Worm (Caenorhabditis elegans): ENCODE measurements around the gene smap-1.

smap-1 gene

ce11 chrIII:10706481-10706880 is 33.1 kb downstream of the smap-1 start:
- no peak for TF ChIP-seq ZK546.5 (tag; optimal IDR thresholded peaks at IDR 0.05)
- TF ChIP-seq nhr-11 (tag; optimal IDR thresholded peaks at IDR 0.05) = no peak
- TF ChIP-seq mbf-1 (tag; optimal IDR thresholded peaks at IDR 0.05) = no peak
- TF ChIP-seq zag-1 (tag; optimal IDR thresholded peaks at IDR 0.05) = no peak
- TF ChIP-seq C34F6.9 (tag; optimal IDR thresholded peaks at IDR 0.05) = no peak
- no peak for TF ChIP-seq egl-27 (tag; optimal IDR thresholded peaks at IDR 0.05)
- no peak for TF ChIP-seq nhr-25 (tag; optimal IDR thresholded peaks at IDR 0.05)

DNA sequence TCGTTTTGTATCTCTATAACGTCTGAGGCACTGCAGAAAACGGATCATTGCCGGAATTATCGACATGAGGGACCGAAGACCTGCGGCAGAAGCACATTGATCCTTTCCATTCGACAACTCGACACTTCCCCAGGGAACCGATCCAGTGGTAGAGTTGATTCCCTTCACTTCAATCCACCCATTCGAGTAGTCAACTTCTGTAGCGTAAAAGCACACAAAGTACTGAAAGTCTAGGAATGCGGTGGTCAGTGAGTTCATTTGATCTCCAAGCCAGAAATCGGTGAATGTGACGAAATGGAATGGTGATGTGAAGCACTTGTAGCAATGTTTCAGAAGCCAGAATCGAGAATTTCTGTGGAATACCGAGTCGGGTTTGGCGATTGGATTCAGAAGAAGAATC is 35.1 kb downstream of the smap-1 start:
- TF ChIP-seq unc-62 (GFP tag; optimal IDR thresholded peaks at IDR 0.05) (no peak), nhr-23 (tag; optimal IDR thresholded peaks at IDR 0.05) (no peak), lin-39 (tag; optimal IDR thresholded peaks at IDR 0.05) (no peak), skn-1 (tag; optimal IDR thresholded peaks at IDR 0.05) (no peak), ceh-82 (tag; optimal IDR thresholded peaks at IDR 0.05) (no peak), nhr-6 (tag; optimal IDR thresholded peaks at IDR 0.05) (no peak), ama-1 (optimal IDR thresholded peaks at IDR 0.05) (no peak), ceh-16 (tag; optimal IDR thresholded peaks at IDR 0.05) (no peak), unc-39 (tag; optimal IDR thresholded peaks at IDR 0.05) (no peak), gmeb-1 (tag; optimal IDR thresholded peaks at IDR 0.05) (no peak), unc-55 (GFP tag; optimal IDR thresholded peaks at IDR 0.05) (no peak), mab-5 (tag; optimal IDR thresholded peaks at IDR 0.05) (no peak), zag-1 (tag; optimal IDR thresholded peaks at IDR 0.05) (no peak), Y55F3AM.14 (GFP tag; optimal IDR thresholded peaks at IDR 0.05) (no peak), blmp-1 (tag; optimal IDR thresholded peaks at IDR 0.05; ENCODE audit: insufficient read depth) (no peak), sem-4 (tag; optimal IDR thresholded peaks at IDR 0.05) (no peak), nhr-237 (tag; optimal IDR thresholded peaks at IDR 0.05) (no peak), sma-9 (GFP tag; optimal IDR thresholded peaks at IDR 0.05) (no peak), sma-9 (tag; optimal IDR thresholded peaks at IDR 0.05) (no peak), mbf-1 (tag; optimal IDR thresholded peaks at IDR 0.05) (no peak), peb-1 (tag; optimal IDR thresholded peaks at IDR 0.05) (no peak)

DNA sequence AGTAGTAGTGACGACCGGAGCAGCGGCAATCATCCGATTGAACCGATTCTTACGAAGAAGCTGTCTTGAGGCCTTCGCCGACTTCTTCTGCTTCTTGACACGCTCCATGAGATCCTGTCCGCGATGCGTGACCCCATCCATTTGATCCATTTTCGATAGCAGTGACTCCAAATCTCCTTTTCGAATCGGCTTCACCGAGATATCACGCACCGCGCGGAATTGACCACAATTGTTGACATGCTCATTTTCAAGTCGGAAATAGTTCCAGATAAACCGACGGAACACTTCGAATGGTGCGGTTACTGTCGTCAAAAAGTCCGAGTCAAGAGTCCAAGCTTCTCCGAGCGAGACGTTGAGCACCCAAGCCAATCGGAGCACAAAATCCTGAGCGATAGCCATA is 35.8 kb downstream of the smap-1 start:
- no peak for TF ChIP-seq elt-3 (tag; optimal IDR thresholded peaks at IDR 0.05)
- no peak for TF ChIP-seq dmd-4 (tag; optimal IDR thresholded peaks at IDR 0.05)
- no peak for TF ChIP-seq nhr-10 (tag; optimal IDR thresholded peaks at IDR 0.05)
- no peak for TF ChIP-seq lin-39 (tag; optimal IDR thresholded peaks at IDR 0.05)
- no peak for TF ChIP-seq lin-11 (tag; optimal IDR thresholded peaks at IDR 0.05)
- TF ChIP-seq elt-1 (tag; optimal IDR thresholded peaks at IDR 0.05) = no peak
- TF ChIP-seq peb-1 (tag; optimal IDR thresholded peaks at IDR 0.05) = no peak
- no peak for TF ChIP-seq nhr-129 (tag; optimal IDR thresholded peaks at IDR 0.05)
- no peak for TF ChIP-seq fos-1 (tag; optimal IDR thresholded peaks at IDR 0.05)
- TF ChIP-seq nhr-12 (tag; optimal IDR thresholded peaks at IDR 0.05) = no peak
- no peak for TF ChIP-seq R02D3.7 (tag; optimal IDR thresholded peaks at IDR 0.05)
- no peak for TF ChIP-seq mab-5 (tag; optimal IDR thresholded peaks at IDR 0.05)
- TF ChIP-seq lsy-2 (tag; optimal IDR thresholded peaks at IDR 0.05) = no peak
- TF ChIP-seq unc-55 (GFP tag; optimal IDR thresholded peaks at IDR 0.05) = no peak
- TF ChIP-seq zag-1 (tag; optimal IDR thresholded peaks at IDR 0.05) = no peak
- TF ChIP-seq nhr-237 (tag; optimal IDR thresholded peaks at IDR 0.05) = no peak
- TF ChIP-seq nhr-6 (tag; optimal IDR thresholded peaks at IDR 0.05) = no peak
- TF ChIP-seq nhr-11 (tag; optimal IDR thresholded peaks at IDR 0.05) = no peak
- TF ChIP-seq ztf-11 (tag; optimal IDR thresholded peaks at IDR 0.05) = no peak
- no peak for TF ChIP-seq snpc-4 (tag; optimal IDR thresholded peaks at IDR 0.05)

ce11 chrIII:10702805-10703204 is 36.8 kb downstream of the smap-1 start:
- TF ChIP-seq C34F6.9 (tag; optimal IDR thresholded peaks at IDR 0.05) (no peak), nhr-6 (tag; optimal IDR thresholded peaks at IDR 0.05) (no peak), elt-1 (tag; optimal IDR thresholded peaks at IDR 0.05) (no peak)

DNA sequence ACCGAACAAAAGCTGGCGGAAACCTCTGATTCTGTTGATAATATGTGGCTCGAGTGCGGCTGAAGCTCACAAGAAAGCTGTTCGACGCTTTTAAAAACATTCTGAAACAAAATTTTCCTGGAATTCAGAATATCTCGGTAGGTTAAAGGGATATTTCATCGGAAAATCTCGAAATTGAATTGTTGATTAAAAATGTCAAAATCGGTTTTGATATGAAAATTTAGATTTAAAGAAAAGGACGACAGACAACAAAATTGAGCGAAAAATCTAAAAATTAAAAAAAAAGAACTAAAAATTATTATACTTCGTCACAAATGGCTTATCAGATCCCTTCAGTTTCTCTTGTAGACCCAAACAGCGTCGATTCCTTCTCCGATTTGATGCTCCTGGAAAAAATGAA is 39.1 kb downstream of the smap-1 start, which contains the start of gene Y39A1A.20:
Gene Y39A1A.20, minus strand, starts transcription at position 101 of the 400 bp plus-strand sequence.
- TF ChIP-seq unc-39 (tag; optimal IDR thresholded peaks at IDR 0.05) (no peak), ceh-16 (tag; optimal IDR thresholded peaks at IDR 0.05) (no peak), gmeb-1 (tag; optimal IDR thresholded peaks at IDR 0.05) (no peak), nhr-23 (tag; optimal IDR thresholded peaks at IDR 0.05) (no peak), sma-3 (GFP tag; optimal IDR thresholded peaks at IDR 0.05) (no peak), ztf-1 (GFP tag; conservative IDR thresholded peaks at IDR 0.05) (no peak), mab-5 (tag; optimal IDR thresholded peaks at IDR 0.05) (no peak), sem-4 (tag; optimal IDR thresholded peaks at IDR 0.05) (no peak), lin-13 (GFP tag; optimal IDR thresholded peaks at IDR 0.05) (no peak), aly-2 (tag; optimal IDR thresholded peaks at IDR 0.05) (no peak), peb-1 (tag; optimal IDR thresholded peaks at IDR 0.05) (no peak), lin-11 (tag; optimal IDR thresholded peaks at IDR 0.05) (no peak), fos-1 (tag; optimal IDR thresholded peaks at IDR 0.05) (no peak), mbf-1 (tag; optimal IDR thresholded peaks at IDR 0.05) (no peak), skn-1 (tag; optimal IDR thresholded peaks at IDR 0.05) (no peak), C34F6.9 (tag; optimal IDR thresholded peaks at IDR 0.05) (no peak), snpc-4 (tag; optimal IDR thresholded peaks at IDR 0.05) (no peak)
